Fruit fly (Drosophila melanogaster): ENCODE measurements around the gene ssp6.

dm6 chr3L:6124616-6125408 is 48.3 kb downstream of the ssp6 start:
- TF ChIP-seq Jra (GFP tag; optimal IDR thresholded peaks at IDR 0.05) (no peak), rgr (GFP tag; optimal IDR thresholded peaks at IDR 0.05) (peak; percentile 33), ey (GFP tag; optimal IDR thresholded peaks at IDR 0.05) (no peak), Mio (GFP tag; optimal IDR thresholded peaks at IDR 0.05) (no peak), fru (GFP tag; optimal IDR thresholded peaks at IDR 0.05) (peak; percentile 20), Hr78 (GFP tag; optimal IDR thresholded peaks at IDR 0.05) (no peak), Hnf4 (GFP tag; optimal IDR thresholded peaks at IDR 0.05) (no peak), Myc (optimal IDR thresholded peaks at IDR 0.05) (peak; percentile 86), Hr83 (GFP tag; optimal IDR thresholded peaks at IDR 0.05; ENCODE audit: poor library complexity, severe bottlenecking) (no peak), Rel (GFP tag; optimal IDR thresholded peaks at IDR 0.05) (no peak), Rel (tag; optimal IDR thresholded peaks at IDR 0.05) (no peak), jim (GFP tag; optimal IDR thresholded peaks at IDR 0.05) (no peak), h (GFP tag; optimal IDR thresholded peaks at IDR 0.05) (no peak), GATAd (GFP tag; optimal IDR thresholded peaks at IDR 0.05) (no peak), Vsx2 (GFP tag; optimal IDR thresholded peaks at IDR 0.05; ENCODE audit: partially characterized antibody) (no peak)

Data from whole organism, wandering third instar larva.